Fruit fly (Drosophila melanogaster): Measurements from ENCODE around the gene spn-E.

DNA sequence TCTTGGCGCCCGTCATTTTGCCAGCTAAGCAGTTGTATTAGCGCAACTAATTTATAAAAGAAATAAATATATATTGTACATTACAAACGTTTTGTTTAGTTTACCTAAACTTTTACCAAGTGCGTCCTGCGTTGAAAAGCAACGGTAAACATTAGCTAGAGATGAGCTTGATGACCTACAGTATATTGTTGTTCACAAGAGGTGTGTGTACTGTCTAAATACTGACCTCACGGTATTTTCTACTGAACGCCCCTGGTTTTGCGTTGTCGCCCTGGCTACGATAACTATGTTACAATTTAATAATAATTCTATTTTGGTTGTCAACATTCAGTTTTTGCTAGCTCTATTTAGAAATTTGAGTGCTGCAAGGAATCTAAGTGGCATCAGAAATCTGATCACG is 44.8 kb upstream of the spn-E start, which contains the start of gene Acyp2:
- TF ChIP-seq ovo (GFP tag; optimal IDR thresholded peaks at IDR 0.05) = peak; percentile 60
- peak; percentile 17 for TF ChIP-seq bab1 (GFP tag; optimal IDR thresholded peaks at IDR 0.05)
- no peak for TF ChIP-seq kay (GFP tag; ENCODE audit: borderline replicate concordance)
- peak; percentile 37 for TF ChIP-seq Mnt (GFP tag; optimal IDR thresholded peaks at IDR 0.05)
- peak; percentile 33 for TF ChIP-seq CG1620 (GFP tag; optimal IDR thresholded peaks at IDR 0.05)
